Fruit fly (Drosophila melanogaster) whole organism, wandering third instar larva: ENCODE results near the gene CG8851.
A peak's percentile ranks its signal among the peaks of the same experiment; 100 is the strongest.

Experiments
- Abd-B ChIP-seq: fragments of >200 bp; optimal IDR thresholded peaks from 2 replicates; lab custom pipeline; 2017; ENCODE audit warnings: missing biosample characterization, missing genetic modification characterization
- CG32264 ChIP-seq: fragments of 200-800 bp; sonication (Bioruptor generic); optimal IDR thresholded peaks from 2 replicates; lab custom pipeline; 2016; ENCODE audit warnings: missing biosample characterization, missing genetic modification characterization
- CG9705 ChIP-seq: fragments of 200-800 bp; sonication (Bioruptor generic); optimal IDR thresholded peaks from 2 replicates; lab custom pipeline; 2018; ENCODE audit warnings: missing biosample characterization, mild to moderate bottlenecking, missing genetic modification characterization
- Dfd ChIP-seq: fragments of >200 bp; optimal IDR thresholded peaks from 2 replicates; lab custom pipeline; 2017; ENCODE audit warnings: missing biosample characterization, missing genetic modification characterization
- Dif ChIP-seq: fragments of 200-275, 200-300 bp; sonication (Bioruptor generic); optimal IDR thresholded peaks from 2 replicates; lab custom pipeline; 2018; ENCODE audit warnings: missing biosample characterization, missing genetic modification characterization; ENCODE audit not compliant: partially characterized antibody
- GATAd ChIP-seq: sonication (Bioruptor generic); optimal IDR thresholded peaks from 2 replicates; lab custom pipeline; 2016; ENCODE audit warnings: missing biosample characterization, missing genetic modification characterization
- HLH106 ChIP-seq: fragments of 200-800 bp; optimal IDR thresholded peaks from 3 replicates; lab custom pipeline; 2019; ENCODE audit warnings: missing biosample characterization, mild to moderate bottlenecking, missing genetic modification characterization, moderate library complexity
- Hnf4 ChIP-seq: fragments of 200-800 bp; sonication (Bioruptor generic); optimal IDR thresholded peaks from 2 replicates; lab custom pipeline; 2016; ENCODE audit warnings: missing biosample characterization, mild to moderate bottlenecking, missing genetic modification characterization
- Hr78 ChIP-seq: fragments of >200 bp; optimal IDR thresholded peaks from 2 replicates; lab custom pipeline; 2017; ENCODE audit warnings: missing biosample characterization, missing genetic modification characterization
- Hr83 ChIP-seq: fragments of 200-300 bp; sonication (Bioruptor generic); optimal IDR thresholded peaks from 2 replicates; lab custom pipeline; 2016; ENCODE audit warnings: missing biosample characterization, mild to moderate bottlenecking, missing genetic modification characterization, moderate library complexity; ENCODE audit not compliant: poor library complexity, severe bottlenecking
- Jra ChIP-seq: sonication (Bioruptor generic); optimal IDR thresholded peaks from 2 replicates; lab custom pipeline; 2016; ENCODE audit warnings: missing biosample characterization, missing genetic modification characterization
- Myc ChIP-seq: fragments of >200 bp; optimal IDR thresholded peaks from 2 replicates; lab custom pipeline; 2017
- N ChIP-seq: fragments of >200 bp; optimal IDR thresholded peaks from 2 replicates; lab custom pipeline; 2018; ENCODE audit warnings: missing biosample characterization, missing external identifiers, missing genetic modification characterization
- OdsH ChIP-seq: fragments of 200-800 bp; sonication (Bioruptor generic); optimal IDR thresholded peaks from 2 replicates; lab custom pipeline; 2016; ENCODE audit warnings: missing biosample characterization, mild to moderate bottlenecking, missing genetic modification characterization
- Rel ChIP-seq, 2 experiments: fragments of 200-800 bp; sonication (Bioruptor generic) in 1 of 2; optimal IDR thresholded peaks; 2 replicates in 1 of 2; 3 replicates in 1 of 2; lab custom pipeline; 2016 to 2019; ENCODE audit warnings: mild to moderate bottlenecking in 2 of 2, missing biosample characterization in 2 of 2, missing genetic modification characterization in 2 of 2, moderate library complexity in 1 of 2
- Sp1 ChIP-seq: fragments of 200-800 bp; sonication (Bioruptor generic); optimal IDR thresholded peaks from 3 replicates; lab custom pipeline; 2019; ENCODE audit warnings: missing biosample characterization, mild to moderate bottlenecking, missing genetic modification characterization, moderate library complexity
- Vsx2 ChIP-seq: fragments of 200-300, 225-300 bp; sonication (Bioruptor generic); optimal IDR thresholded peaks from 2 replicates; lab custom pipeline; 2018; ENCODE audit warnings: missing biosample characterization, missing genetic modification characterization; ENCODE audit not compliant: partially characterized antibody
- br ChIP-seq: fragments of 200-800 bp; sonication (Bioruptor generic); optimal IDR thresholded peaks from 2 replicates; lab custom pipeline; 2016; ENCODE audit warnings: missing biosample characterization, missing genetic modification characterization
- brk ChIP-seq: fragments of 200-800 bp; sonication (Bioruptor generic); optimal IDR thresholded peaks from 2 replicates; lab custom pipeline; 2016; ENCODE audit warnings: missing biosample characterization, mild to moderate bottlenecking, missing genetic modification characterization
- dl ChIP-seq, 2 experiments: fragments of 175-275, 200-275 bp in 1 of 2; fragments of 200-275 bp in 1 of 2; sonication (Bioruptor generic); optimal IDR thresholded peaks; lab custom pipeline; 2018; ENCODE audit warnings: mild to moderate bottlenecking in 2 of 2, missing biosample characterization in 2 of 2, missing genetic modification characterization in 2 of 2, moderate library complexity in 2 of 2; ENCODE audit not compliant: partially characterized antibody in 2 of 2, insufficient read depth in 1 of 2
- dmrt93B ChIP-seq: fragments of 200-800 bp; sonication (Bioruptor generic); optimal IDR thresholded peaks from 2 replicates; lab custom pipeline; 2018; ENCODE audit warnings: missing biosample characterization, mild to moderate bottlenecking, missing genetic modification characterization
- dsf ChIP-seq: sonication (Bioruptor generic); optimal IDR thresholded peaks from 2 replicates; lab custom pipeline; 2016; ENCODE audit warnings: missing biosample characterization, missing genetic modification characterization, borderline replicate concordance
- ey ChIP-seq: fragments of 200-800 bp; sonication (Bioruptor generic); optimal IDR thresholded peaks from 2 replicates; lab custom pipeline; 2016; ENCODE audit warnings: missing biosample characterization, missing genetic modification characterization
- foxo ChIP-seq, 2 experiments: fragments of 200-800 bp; sonication (Bioruptor generic); optimal IDR thresholded peaks; 2 replicates in 1 of 2; 3 replicates in 1 of 2; lab custom pipeline; 2016 to 2017; ENCODE audit warnings: missing biosample characterization in 2 of 2, missing genetic modification characterization in 2 of 2
- fru ChIP-seq: fragments of 200-800 bp; sonication (Bioruptor generic); optimal IDR thresholded peaks from 3 replicates; lab custom pipeline; 2016; ENCODE audit warnings: missing biosample characterization, mild to moderate bottlenecking, missing genetic modification characterization
- h ChIP-seq: fragments of 200-800 bp; sonication (Bioruptor generic); optimal IDR thresholded peaks from 3 replicates; lab custom pipeline; 2016; ENCODE audit warnings: missing biosample characterization, mild to moderate bottlenecking, missing genetic modification characterization
- jim ChIP-seq: fragments of 175-275, 200-325 bp; sonication (Bioruptor generic); optimal IDR thresholded peaks from 2 replicates; lab custom pipeline; 2016; ENCODE audit warnings: missing biosample characterization, mild to moderate bottlenecking, missing genetic modification characterization
- lola ChIP-seq: fragments of >200 bp; optimal IDR thresholded peaks from 2 replicates; lab custom pipeline; 2017; ENCODE audit warnings: missing biosample characterization, missing genetic modification characterization
- pan ChIP-seq: fragments of >200 bp; optimal IDR thresholded peaks from 2 replicates; lab custom pipeline; 2017
- rgr ChIP-seq: fragments of 200-800 bp; sonication (Bioruptor generic); optimal IDR thresholded peaks from 3 replicates; lab custom pipeline; 2016; ENCODE audit warnings: missing biosample characterization, mild to moderate bottlenecking, missing genetic modification characterization
- sage ChIP-seq: fragments of 200-800 bp; sonication (Bioruptor generic); optimal IDR thresholded peaks from 2 replicates; lab custom pipeline; 2016; ENCODE audit warnings: missing biosample characterization, mild to moderate bottlenecking, missing genetic modification characterization
- tai ChIP-seq: sonication (Bioruptor generic); optimal IDR thresholded peaks from 2 replicates; lab custom pipeline; 2016; ENCODE audit warnings: missing biosample characterization, missing genetic modification characterization
- usp ChIP-seq: fragments of >200 bp; optimal IDR thresholded peaks from 2 replicates; lab custom pipeline; 2017; ENCODE audit warnings: missing biosample characterization, missing genetic modification characterization
- woc ChIP-seq: sonication (Bioruptor generic); optimal IDR thresholded peaks from 2 replicates; lab custom pipeline; 2016; ENCODE audit warnings: missing biosample characterization, mild to moderate bottlenecking, missing genetic modification characterization

Gene CG8851

dm6 chr2L:3545033-3545666 is 25.7 kb downstream of the CG8851 start:
- TF ChIP-seq CG9705 (GFP tag; lab: Kevin White, UChicago) (no peak), foxo (GFP tag; optimal IDR thresholded peaks at IDR 0.05; lab: Kevin White, UChicago) (no peak), br (GFP tag; lab: Kevin White, UChicago) (peak; percentile 15), Hr83 (GFP tag; lab: Kevin White, UChicago) (no peak), Dif (GFP tag; lab: Kevin White, UChicago) (peak; percentile 81), dl (GFP tag; optimal IDR thresholded peaks at IDR 0.05; lab: Kevin White, UChicago; ENCODE audit: insufficient read depth in 1 of 2, partially characterized antibody in 2 of 2) (peak; percentile 77 to 81), Vsx2 (GFP tag; lab: Kevin White, UChicago) (peak; percentile 51), h (GFP tag; lab: Kevin White, UChicago) (peak; percentile 8), Sp1 (GFP tag; lab: Kevin White, UChicago) (no peak)
- TF ChIP-seq, all 38 proteins: peak for 5

DNA sequence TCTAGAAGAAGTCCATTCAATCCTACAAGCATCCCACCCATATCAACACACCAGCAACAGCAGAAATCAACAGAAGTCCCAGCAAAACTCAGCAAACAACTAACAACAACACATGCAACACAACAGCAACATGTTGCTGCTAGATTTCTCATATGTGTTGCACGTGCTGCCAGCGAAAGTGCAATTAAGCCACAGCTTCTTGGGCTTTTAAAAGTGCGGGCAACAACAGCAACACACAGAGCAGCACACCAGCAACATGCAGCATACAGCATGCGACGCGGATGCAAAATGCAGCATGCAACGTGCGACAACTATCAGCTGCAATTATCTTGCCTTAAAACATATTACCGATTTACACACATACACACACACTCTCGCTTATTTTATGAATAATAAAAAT is 28.0 kb downstream of the CG8851 start:
- TF ChIP-seq Abd-B (GFP tag; lab: Kevin White, UChicago): no peak

- TF ChIP-seq Rel (GFP tag; optimal IDR thresholded peaks at IDR 0.05; lab: Kevin White, UChicago): no peak
- TF ChIP-seq Rel (tag; optimal IDR thresholded peaks at IDR 0.05; lab: Kevin White, UChicago): no peak
- no peak for TF ChIP-seq GATAd (GFP tag; lab: Kevin White, UChicago)
- TF ChIP-seq pan (lab: Kevin White, UChicago): no peak
- TF ChIP-seq brk (GFP tag; lab: Kevin White, UChicago): no peak
These were observed 29.4 kb downstream of the CG8851 start for dm6 chr2L:3548879-3549278.

dm6 chr2L:3549742-3550141 is 30.3 kb downstream of the CG8851 start:
- TF ChIP-seq dsf (GFP tag; lab: Kevin White, UChicago) (no peak), dl (GFP tag; optimal IDR thresholded peaks at IDR 0.05; lab: Kevin White, UChicago; ENCODE audit: insufficient read depth in 1 of 2, partially characterized antibody in 2 of 2) (no peak), woc (GFP tag; lab: Kevin White, UChicago) (no peak)

- peak; percentile 37 for TF ChIP-seq br (GFP tag; lab: Kevin White, UChicago)
- no peak for TF ChIP-seq jim
- TF ChIP-seq pan (lab: Kevin White, UChicago): no peak
- peak; percentile 26 for TF ChIP-seq Hnf4 (GFP tag; lab: Kevin White, UChicago)
- TF ChIP-seq h (GFP tag; lab: Kevin White, UChicago): peak; percentile 68
- peak in 1 of 2 experiments; percentile 39 for TF ChIP-seq foxo (GFP tag; optimal IDR thresholded peaks at IDR 0.05; lab: Kevin White, UChicago)
- no peak for TF ChIP-seq Dfd (GFP tag; lab: Kevin White, UChicago)
- TF ChIP-seq fru (GFP tag; lab: Kevin White, UChicago): peak; percentile 20
- TF ChIP-seq OdsH (GFP tag; lab: Kevin White, UChicago): peak; percentile 15
- TF ChIP-seq rgr (GFP tag; lab: Kevin White, UChicago): peak; percentile 49
- TF ChIP-seq tai: no peak
- peak; percentile 33 for TF ChIP-seq ey (GFP tag; lab: Kevin White, UChicago)
- TF ChIP-seq woc (GFP tag; lab: Kevin White, UChicago): peak; percentile 34
These were observed 31.1 kb downstream of the CG8851 start for dm6 chr2L:3550583-3550982.

DNA sequence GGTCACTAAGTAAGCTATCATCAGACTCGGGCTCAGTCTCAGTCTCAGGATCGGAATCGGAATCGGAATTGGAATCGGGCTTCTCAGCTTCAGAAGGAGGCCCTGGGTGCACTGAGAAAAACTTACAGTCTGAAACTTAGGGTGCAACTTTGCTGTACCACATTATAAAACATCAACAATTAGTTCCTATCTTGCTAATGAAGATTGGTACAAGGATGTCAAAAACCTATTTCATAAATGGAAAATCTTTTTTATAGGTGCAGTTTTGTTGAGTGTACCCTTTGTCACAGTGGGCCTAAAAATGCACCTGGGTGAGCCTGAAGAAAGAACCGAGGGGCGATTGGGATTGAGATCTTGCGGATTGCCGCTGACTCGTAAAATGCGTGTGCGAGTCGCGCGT is 33.3 kb downstream of the CG8851 start:
- TF ChIP-seq Hnf4 (GFP tag; lab: Kevin White, UChicago): peak; percentile 69
- TF ChIP-seq woc (GFP tag; lab: Kevin White, UChicago): peak; percentile 18
- TF ChIP-seq foxo (GFP tag; optimal IDR thresholded peaks at IDR 0.05; lab: Kevin White, UChicago): peak in 1 of 2 experiments; percentile 51
- peak; percentile 51 for TF ChIP-seq Jra (GFP tag; lab: Kevin White, UChicago)
- TF ChIP-seq usp (GFP tag; lab: Kevin White, UChicago): no peak
- no peak for TF ChIP-seq Dif (GFP tag; lab: Kevin White, UChicago)
- TF ChIP-seq dmrt93B (GFP tag; lab: Kevin White, UChicago): peak; percentile 26
- no peak for TF ChIP-seq Hr78
- no peak for TF ChIP-seq brk (GFP tag; lab: Kevin White, UChicago)
- TF ChIP-seq br (GFP tag; lab: Kevin White, UChicago): peak; percentile 71
- TF ChIP-seq dsf (GFP tag; lab: Kevin White, UChicago): no peak
- TF ChIP-seq Sp1 (GFP tag; lab: Kevin White, UChicago): peak; percentile 74
- TF ChIP-seq Rel (GFP tag; optimal IDR thresholded peaks at IDR 0.05; lab: Kevin White, UChicago): no peak
- TF ChIP-seq Rel (tag; optimal IDR thresholded peaks at IDR 0.05; lab: Kevin White, UChicago): no peak
- no peak for TF ChIP-seq Vsx2 (GFP tag; lab: Kevin White, UChicago)
- TF ChIP-seq HLH106 (tag; lab: Kevin White, UChicago): peak; percentile 71
- TF ChIP-seq CG9705 (GFP tag; lab: Kevin White, UChicago): no peak
- TF ChIP-seq Abd-B (GFP tag; lab: Kevin White, UChicago): no peak
- TF ChIP-seq pan (lab: Kevin White, UChicago): no peak
- TF ChIP-seq OdsH (GFP tag; lab: Kevin White, UChicago): peak; percentile 63
- TF ChIP-seq jim: no peak
- no peak for TF ChIP-seq Myc
- TF ChIP-seq lola (GFP tag; lab: Kevin White, UChicago): no peak
- TF ChIP-seq tai: no peak
- no peak for TF ChIP-seq CG32264 (GFP tag; lab: Kevin White, UChicago)
- TF ChIP-seq ey (GFP tag; lab: Kevin White, UChicago): peak; percentile 54
- no peak for TF ChIP-seq N (GFP tag; lab: Kevin White, UChicago)
- no peak for TF ChIP-seq sage (GFP tag; lab: Kevin White, UChicago)
- peak; percentile 64 for TF ChIP-seq h (GFP tag; lab: Kevin White, UChicago)
- no peak for TF ChIP-seq GATAd (GFP tag; lab: Kevin White, UChicago)
